Worm (Caenorhabditis elegans): ENCODE measurements around the gene F08G12.3.

- TF ChIP-seq unc-62 (GFP tag; optimal IDR thresholded peaks at IDR 0.05) (no peak), tbx-8 (GFP tag; optimal IDR thresholded peaks at IDR 0.05) (no peak), nhr-12 (tag; optimal IDR thresholded peaks at IDR 0.05) (no peak), unc-120 (tag; optimal IDR thresholded peaks at IDR 0.05; ENCODE audit: poor library complexity, severe bottlenecking) (no peak), mep-1 (tag; optimal IDR thresholded peaks at IDR 0.05) (no peak), ceh-39 (tag; optimal IDR thresholded peaks at IDR 0.05) (no peak), sptf-1 (tag; optimal IDR thresholded peaks at IDR 0.05) (no peak)
Observed at ce11 chrX:11287617-11288016, 12.4 kb upstream of the F08G12.3 start, which contains the start of gene F38B2.4.
